Worm (Caenorhabditis elegans) whole organism, early embryonic: ENCODE data around the gene sdc-3.

ENCODE experiments used
- B0310.2 ChIP-seq: sonication (generic microtip); optimal IDR thresholded peaks from 2 replicates; lab custom pipeline; 2016; ENCODE audit warnings: mild to moderate bottlenecking, missing genetic modification characterization, missing compliant biosample characterization
- F13C5.2 ChIP-seq: sonication (generic microtip); optimal IDR thresholded peaks from 2 replicates; lab custom pipeline; 2017; ENCODE audit warnings: mild to moderate bottlenecking, missing genetic modification characterization, inconsistent platforms, missing compliant biosample characterization
- aly-1 ChIP-seq: sonication (generic microtip); optimal IDR thresholded peaks from 2 replicates; lab custom pipeline; 2016; ENCODE audit warnings: missing genetic modification characterization, missing compliant biosample characterization
- ama-1 ChIP-seq: fragments of 150-350 bp; optimal IDR thresholded peaks from 2 replicates; lab custom pipeline; 2014
- ceh-13 ChIP-seq: fragments of 200-800 bp; sonication (Bioruptor generic); optimal IDR thresholded peaks from 2 replicates; lab custom pipeline; 2018; ENCODE audit warnings: mild to moderate bottlenecking, missing genetic modification characterization, missing compliant biosample characterization
- ceh-36 ChIP-seq: sonication (generic microtip); optimal IDR thresholded peaks from 2 replicates; lab custom pipeline; 2016; ENCODE audit warnings: missing genetic modification characterization, inconsistent platforms, missing compliant biosample characterization
- ets-7 ChIP-seq: sonication (generic microtip); optimal IDR thresholded peaks from 2 replicates; lab custom pipeline; 2016; ENCODE audit warnings: missing genotype, missing genetic modification characterization, missing compliant biosample characterization
- flt-1 ChIP-seq: fragments of 200-800 bp; sonication (Bioruptor generic); IDR thresholded peaks from 2 replicates; pipeline ENCODE4 v1.3.6; 2022; ENCODE audit warnings: missing genetic modification characterization, missing compliant biosample characterization
- hmbx-1 ChIP-seq: sonication (generic microtip); optimal IDR thresholded peaks from 2 replicates; lab custom pipeline; 2016; ENCODE audit warnings: mild to moderate bottlenecking, missing genetic modification characterization, missing compliant biosample characterization
- hmg-4 ChIP-seq: fragments of 200-800 bp; sonication (Bioruptor generic); optimal IDR thresholded peaks from 2 replicates; lab custom pipeline; 2018; ENCODE audit warnings: mild to moderate bottlenecking, missing genetic modification characterization, missing compliant biosample characterization
- hnd-1 ChIP-seq: sonication (generic microtip); optimal IDR thresholded peaks from 2 replicates; lab custom pipeline; 2016; ENCODE audit warnings: missing genetic modification characterization, missing compliant biosample characterization
- pes-1 ChIP-seq: fragments of 200-800 bp; sonication (Bioruptor generic); IDR thresholded peaks from 2 replicates; pipeline ENCODE4 v1.3.6; 2022; ENCODE audit warnings: missing genetic modification reagents, missing genetic modification characterization, missing compliant biosample characterization
- scrt-1 ChIP-seq: fragments of 200-800 bp; sonication (Bioruptor generic); IDR thresholded peaks from 2 replicates; pipeline ENCODE4 v1.3.6; 2022; ENCODE audit warnings: missing genetic modification characterization, missing compliant biosample characterization
- sea-1 ChIP-seq: fragments of 200-800 bp; sonication (Bioruptor generic); conservative IDR thresholded peaks from 2 replicates; pipeline ENCODE4 v1.3.6; 2022; ENCODE audit warnings: missing genetic modification characterization, missing compliant biosample characterization
- tbx-11 ChIP-seq: fragments of 200-800 bp; sonication (Bioruptor generic); IDR thresholded peaks from 2 replicates; pipeline ENCODE4 v1.3.6; 2022; ENCODE audit warnings: missing genetic modification characterization, missing compliant biosample characterization
- tbx-37 ChIP-seq: fragments of 200-800 bp; sonication (Bioruptor generic); conservative IDR thresholded peaks from 2 replicates; pipeline ENCODE4 v1.3.6; 2022; ENCODE audit warnings: missing genetic modification reagents, missing genetic modification characterization, missing compliant biosample characterization
- tra-4 ChIP-seq: sonication (generic microtip); optimal IDR thresholded peaks from 2 replicates; lab custom pipeline; 2017; ENCODE audit warnings: missing genetic modification characterization, missing compliant biosample characterization

sdc-3 gene

ce11 chrV:15058965-15059364 is 11.0 kb upstream of the sdc-3 start:
- no peak for TF ChIP-seq B0310.2 (tag; lab: Kevin White, UChicago)
- no peak for TF ChIP-seq tbx-37 (GFP tag; lab: Robert Waterston, UW)
- TF ChIP-seq ceh-13: no peak
- no peak for TF ChIP-seq tra-4 (tag; lab: Kevin White, UChicago)
- no peak for TF ChIP-seq hnd-1 (tag; lab: Kevin White, UChicago)
- TF ChIP-seq ets-7 (tag; lab: Kevin White, UChicago): no peak
- no peak for TF ChIP-seq ceh-36 (tag; lab: Kevin White, UChicago)

- TF ChIP-seq ama-1 (lab: Kevin White, UChicago): no peak
- TF ChIP-seq tbx-37 (GFP tag; lab: Robert Waterston, UW): no peak
- no peak for TF ChIP-seq tra-4 (tag; lab: Kevin White, UChicago)
- no peak for TF ChIP-seq ceh-13
- TF ChIP-seq F13C5.2 (tag; lab: Kevin White, UChicago): no peak
- no peak for TF ChIP-seq flt-1
- TF ChIP-seq hmbx-1 (tag; lab: Kevin White, UChicago): no peak
- no peak for TF ChIP-seq scrt-1 (GFP tag; lab: Robert Waterston, UW)
- no peak for TF ChIP-seq ceh-36 (tag; lab: Kevin White, UChicago)
- TF ChIP-seq pes-1 (GFP tag; lab: Robert Waterston, UW): no peak
- TF ChIP-seq sea-1 (GFP tag; lab: Robert Waterston, UW): no peak
Measured at ce11 chrV:15058423-15058822, 10.4 kb upstream of the sdc-3 start.

ce11 chrV:15057724-15058123 is 9.7 kb upstream of the sdc-3 start:
- TF ChIP-seq tra-4 (tag; lab: Kevin White, UChicago) (no peak), scrt-1 (GFP tag; lab: Robert Waterston, UW) (no peak), hmg-4 (GFP tag; lab: Kevin White, UChicago) (no peak), tbx-37 (GFP tag; lab: Robert Waterston, UW) (no peak)

DNA sequence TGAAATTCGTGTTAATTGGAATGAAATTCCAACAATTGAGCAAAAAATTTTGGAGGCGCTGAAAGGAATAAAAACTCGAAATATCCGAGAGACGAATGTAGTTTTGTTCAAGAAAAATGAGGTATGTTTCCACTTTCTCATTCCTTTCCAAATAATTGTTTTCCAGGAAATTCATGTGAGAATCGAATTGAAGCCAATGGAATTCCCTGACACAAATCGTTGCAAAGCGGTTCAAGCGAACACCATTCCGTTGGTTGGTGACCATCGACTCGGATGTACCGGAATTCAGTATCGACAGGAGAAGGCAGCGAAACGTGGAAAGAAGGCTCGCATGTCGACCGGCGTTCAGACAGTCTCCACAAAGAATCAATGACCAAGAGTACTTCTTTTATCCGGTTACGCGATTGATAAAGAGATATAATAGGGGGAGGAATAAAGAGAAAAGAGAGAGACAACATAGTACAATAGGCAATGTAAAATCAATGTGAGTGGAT is 8.4 kb upstream of the sdc-3 start:
- TF ChIP-seq tbx-37 (GFP tag; lab: Robert Waterston, UW) (no peak), pes-1 (GFP tag; lab: Robert Waterston, UW) (no peak), F13C5.2 (tag; lab: Kevin White, UChicago) (no peak), ama-1 (lab: Kevin White, UChicago) (no peak), ets-7 (tag; lab: Kevin White, UChicago) (no peak), ceh-36 (tag; lab: Kevin White, UChicago) (no peak), hmbx-1 (tag; lab: Kevin White, UChicago) (no peak), tra-4 (tag; lab: Kevin White, UChicago) (no peak), aly-1 (tag; lab: Kevin White, UChicago) (no peak), ceh-13 (no peak), sea-1 (GFP tag; lab: Robert Waterston, UW) (no peak; the same call in 1 of the 2 replicates), tbx-11 (GFP tag; lab: Robert Waterston, UW) (no peak)

ce11 chrV:15055873-15056272 is 7.9 kb upstream of the sdc-3 start, which contains the start of gene C25D7.16:
Gene C25D7.16, plus strand, starts transcription at chrV:15056173.
- TF ChIP-seq tbx-11 (GFP tag; lab: Robert Waterston, UW): no peak
- TF ChIP-seq ceh-13: no peak
- no peak for TF ChIP-seq ceh-36 (tag; lab: Kevin White, UChicago)
- no peak for TF ChIP-seq sea-1 (GFP tag; lab: Robert Waterston, UW)
- no peak for TF ChIP-seq hmbx-1 (tag; lab: Kevin White, UChicago)
- TF ChIP-seq ets-7 (tag; lab: Kevin White, UChicago): no peak
- TF ChIP-seq hnd-1 (tag; lab: Kevin White, UChicago): no peak
- no peak for TF ChIP-seq B0310.2 (tag; lab: Kevin White, UChicago)
- no peak for TF ChIP-seq tbx-37 (GFP tag; lab: Robert Waterston, UW)
- no peak for TF ChIP-seq ama-1 (lab: Kevin White, UChicago)
- TF ChIP-seq F13C5.2 (tag; lab: Kevin White, UChicago): no peak
- TF ChIP-seq tra-4 (tag; lab: Kevin White, UChicago): no peak
- TF ChIP-seq flt-1: no peak

DNA sequence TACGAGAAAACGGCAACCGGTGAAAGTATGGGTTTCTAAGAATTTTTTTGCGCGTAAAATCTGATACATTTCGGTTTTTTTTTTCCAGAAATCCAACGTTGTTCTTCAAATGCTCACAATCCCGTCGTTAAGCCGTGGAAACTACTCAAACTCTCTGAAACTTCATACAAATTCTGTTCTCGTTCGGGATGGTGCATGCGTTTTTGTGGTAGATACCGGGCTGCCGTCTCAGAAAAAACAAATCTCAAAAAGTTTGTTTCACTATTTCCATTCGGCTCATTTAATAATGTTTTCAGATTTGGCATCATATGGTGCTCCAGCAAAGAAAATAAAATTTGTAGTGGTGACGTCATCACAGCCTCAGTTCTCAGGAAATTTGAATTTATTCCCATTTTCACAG is 6.7 kb upstream of the sdc-3 start:
- TF ChIP-seq flt-1 (no peak), tbx-11 (GFP tag; lab: Robert Waterston, UW) (no peak), F13C5.2 (tag; lab: Kevin White, UChicago) (no peak), hnd-1 (tag; lab: Kevin White, UChicago) (no peak), hmg-4 (GFP tag; lab: Kevin White, UChicago) (no peak), hmbx-1 (tag; lab: Kevin White, UChicago) (no peak), tra-4 (tag; lab: Kevin White, UChicago) (no peak), ceh-36 (tag; lab: Kevin White, UChicago) (no peak)

DNA sequence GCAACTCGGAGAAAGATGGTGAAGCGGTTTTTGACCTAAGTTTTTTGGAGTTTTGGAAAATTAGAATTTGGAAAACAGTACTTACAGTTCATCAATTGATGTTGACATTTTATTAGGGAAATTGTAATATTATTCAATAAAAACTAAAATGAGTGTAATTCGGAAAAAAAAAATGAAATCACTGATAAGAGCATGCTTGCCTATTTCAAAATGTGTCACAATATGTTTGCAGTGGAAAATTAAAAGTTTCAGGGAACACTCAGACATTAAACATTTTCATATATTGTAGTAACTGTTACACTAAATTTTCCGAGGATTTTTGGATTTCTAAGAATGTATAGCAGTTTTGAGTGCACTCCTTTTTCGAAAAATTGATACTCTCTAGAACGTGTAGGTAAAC is 4.4 kb upstream of the sdc-3 start, which contains the start of the genes fbxa-82 and C25D7.5:
fbxa-82 (minus strand) TSS at position 163 of the 400 bp plus-strand sequence.
C25D7.5 (plus strand) TSS at position 283 of the 400 bp plus-strand sequence.
- TF ChIP-seq sea-1 (GFP tag; lab: Robert Waterston, UW): no peak
- TF ChIP-seq scrt-1 (GFP tag; lab: Robert Waterston, UW): no peak
- no peak for TF ChIP-seq hmbx-1 (tag; lab: Kevin White, UChicago)
- no peak for TF ChIP-seq ets-7 (tag; lab: Kevin White, UChicago)
- no peak for TF ChIP-seq pes-1 (GFP tag; lab: Robert Waterston, UW)
- no peak for TF ChIP-seq ama-1 (lab: Kevin White, UChicago)

ce11 chrV:15051720-15052119 is 3.7 kb upstream of the sdc-3 start:
- TF ChIP-seq ceh-36 (tag; lab: Kevin White, UChicago) (no peak), hmbx-1 (tag; lab: Kevin White, UChicago) (no peak), aly-1 (tag; lab: Kevin White, UChicago) (no peak), ama-1 (lab: Kevin White, UChicago) (no peak), ceh-13 (no peak), tbx-37 (GFP tag; lab: Robert Waterston, UW) (no peak), hmg-4 (GFP tag; lab: Kevin White, UChicago) (no peak), ets-7 (tag; lab: Kevin White, UChicago) (no peak), flt-1 (no peak), B0310.2 (tag; lab: Kevin White, UChicago) (no peak), hnd-1 (tag; lab: Kevin White, UChicago) (no peak), tbx-11 (GFP tag; lab: Robert Waterston, UW) (no peak), pes-1 (GFP tag; lab: Robert Waterston, UW) (no peak), tra-4 (tag; lab: Kevin White, UChicago) (no peak), F13C5.2 (tag; lab: Kevin White, UChicago) (no peak), scrt-1 (GFP tag; lab: Robert Waterston, UW) (no peak)
